Fruit fly (Drosophila melanogaster): ENCODE results near the gene Cds.

- no peak for TF ChIP-seq Snoo (tag; optimal IDR thresholded peaks at IDR 0.05)
- no peak for TF ChIP-seq EcR (GFP tag; optimal IDR thresholded peaks at IDR 0.05)
These were observed 27.8 kb downstream of the Cds start for dm6 chr3L:8155324-8155723.
